Worm (Caenorhabditis elegans) whole organism, L3 larva: ENCODE measurements around the gene klp-19.

Source experiments
- aly-2 ChIP-seq: fragments of 150-350 bp; optimal IDR thresholded peaks from 2 replicates; lab custom pipeline; 2014; ENCODE audit warnings: missing biosample characterization, missing genetic modification characterization
- elt-3 ChIP-seq, 3 experiments: fragments of 150-350 bp in 1 of 3; sonication (generic microtip) in 2 of 3; optimal IDR thresholded peaks; 2 replicates in 2 of 3; 4 replicates in 1 of 3; lab custom pipeline; 2014 to 2017; ENCODE audit warnings: missing biosample characterization in 3 of 3, missing genetic modification characterization in 3 of 3
- fkh-10 ChIP-seq: sonication (generic microtip); optimal IDR thresholded peaks from 2 replicates; lab custom pipeline; 2017; ENCODE audit warnings: missing biosample characterization, missing genetic modification reagents, missing genetic modification characterization
- mdl-1 ChIP-seq: fragments of 150-350 bp; optimal IDR thresholded peaks from 2 replicates; lab custom pipeline; 2014; ENCODE audit warnings: missing biosample characterization, missing genetic modification characterization
- nfya-1 ChIP-seq: sonication (generic microtip); optimal IDR thresholded peaks from 2 replicates; lab custom pipeline; 2017; ENCODE audit warnings: missing genetic modification characterization, mild to moderate bottlenecking, missing compliant biosample characterization, antibody characterized with exemption, moderate library complexity; ENCODE audit not compliant: insufficient read depth
- nhr-28 ChIP-seq: fragments of 150-350 bp; optimal IDR thresholded peaks from 2 replicates; lab custom pipeline; 2014; ENCODE audit warnings: missing biosample characterization, missing genetic modification characterization
- nhr-76 ChIP-seq: fragments of 150-350 bp; sonication (generic microtip); optimal IDR thresholded peaks from 5 replicates; lab custom pipeline; 2014; ENCODE audit warnings: missing biosample characterization, missing genetic modification characterization
- sea-2 ChIP-seq: fragments of 150-350 bp; sonication (generic microtip); optimal IDR thresholded peaks from 4 replicates; lab custom pipeline; 2014; ENCODE audit warnings: missing biosample characterization, missing genetic modification reagents, missing genetic modification characterization
- snpc-4 ChIP-seq: fragments of 150-350 bp; optimal IDR thresholded peaks from 2 replicates; lab custom pipeline; 2014; ENCODE audit warnings: missing biosample characterization, missing genetic modification characterization
- zag-1 ChIP-seq: fragments of 150-350 bp; optimal IDR thresholded peaks from 2 replicates; lab custom pipeline; 2014; ENCODE audit warnings: missing biosample characterization, missing genetic modification characterization

DNA sequence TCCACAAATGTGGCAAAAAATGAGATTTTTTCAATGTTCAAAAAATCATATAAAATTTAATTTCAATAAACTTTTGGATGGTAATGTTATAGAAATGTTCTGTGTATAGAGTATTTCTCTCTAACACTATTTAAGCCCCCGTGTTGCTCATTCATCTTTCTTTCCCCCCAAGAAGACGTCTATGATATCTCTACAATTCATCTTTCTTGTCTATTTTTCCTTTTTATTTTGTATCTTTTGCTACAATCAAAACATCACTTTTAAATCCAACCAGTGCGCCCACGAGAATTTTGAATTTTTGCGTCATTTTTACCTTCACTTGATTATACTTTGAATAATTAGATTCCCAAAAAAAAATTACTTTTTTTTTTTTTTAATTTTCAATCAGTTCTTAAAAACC, 34.3 kb downstream of the klp-19 start:
- no peak for TF ChIP-seq sea-2
- no peak for TF ChIP-seq nfya-1 (tag; lab: Kevin White, UChicago)
- TF ChIP-seq nhr-76 = no peak
- TF ChIP-seq zag-1 = no peak
- TF ChIP-seq elt-3 (tag; optimal IDR thresholded peaks at IDR 0.05; lab: Kevin White, UChicago) = no peak
- TF ChIP-seq aly-2 = no peak
- TF ChIP-seq nhr-28 (tag; lab: Kevin White, UChicago) = no peak
- no peak for TF ChIP-seq snpc-4 (tag; lab: Kevin White, UChicago)
- TF ChIP-seq mdl-1 (tag; lab: Kevin White, UChicago) = no peak
- no peak for TF ChIP-seq fkh-10 (GFP tag; lab: Kevin White, UChicago)
